Worm (Caenorhabditis elegans) whole organism, L1 larva: ENCODE data around the gene sqv-1.

Experiments
- F16B12.6 ChIP-seq: fragments of 150-350 bp; optimal IDR thresholded peaks from 2 replicates; lab custom pipeline; 2014; ENCODE audit warnings: missing biosample characterization, missing genetic modification characterization
- Y116A8C.19 ChIP-seq: sonication (generic microtip); optimal IDR thresholded peaks from 2 replicates; lab custom pipeline; 2016; ENCODE audit warnings: missing compliant biosample characterization, missing genetic modification characterization, borderline replicate concordance
- alr-1 ChIP-seq: fragments of 200-800 bp; sonication (Bioruptor generic); optimal IDR thresholded peaks from 2 replicates; lab custom pipeline; 2018; ENCODE audit warnings: borderline replicate concordance, mild to moderate bottlenecking, missing genetic modification characterization, missing compliant biosample characterization
- aly-2 ChIP-seq: fragments of 150-350 bp; optimal IDR thresholded peaks from 2 replicates; lab custom pipeline; 2014; ENCODE audit warnings: missing biosample characterization, missing genetic modification characterization
- blmp-1 ChIP-seq: fragments of 150-350 bp; optimal IDR thresholded peaks from 2 replicates; lab custom pipeline; 2014; ENCODE audit warnings: missing biosample characterization, missing genetic modification characterization
- ceh-8 ChIP-seq: fragments of 200-800 bp; sonication (Bioruptor generic); optimal IDR thresholded peaks from 2 replicates; lab custom pipeline; 2018; ENCODE audit warnings: mild to moderate bottlenecking, missing genetic modification characterization, moderate library complexity, missing compliant biosample characterization
- ceh-90 ChIP-seq: sonication (generic microtip); optimal IDR thresholded peaks from 2 replicates; lab custom pipeline; 2016; ENCODE audit warnings: missing genetic modification characterization, missing compliant biosample characterization
- dsc-1 ChIP-seq: sonication (generic microtip); optimal IDR thresholded peaks from 2 replicates; lab custom pipeline; 2016; ENCODE audit warnings: mild to moderate bottlenecking, missing genetic modification characterization, missing compliant biosample characterization
- efl-1 ChIP-seq, 4 experiments: fragments of 150-350 bp; optimal IDR thresholded peaks in 3 of 4; peaks in 1 of 4; 1 replicate in 1 of 4; 2 replicates in 3 of 4; lab custom pipeline; 2014; ENCODE audit warnings: missing biosample characterization in 2 of 4, missing genetic modification characterization in 2 of 4, missing genetic modification reagents in 2 of 4
- efl-3 ChIP-seq: fragments of 200-800 bp; sonication (Bioruptor generic); optimal IDR thresholded peaks from 2 replicates; lab custom pipeline; 2018; ENCODE audit warnings: mild to moderate bottlenecking, missing genetic modification characterization, missing compliant biosample characterization
- egl-13 ChIP-seq: sonication (generic microtip); optimal IDR thresholded peaks from 2 replicates; lab custom pipeline; 2016; ENCODE audit warnings: missing genotype, missing genetic modification reagents, missing genetic modification characterization, missing compliant biosample characterization
- elt-3 ChIP-seq, 6 experiments: fragments of 150-350 bp in 1 of 6; sonication (generic microtip); optimal IDR thresholded peaks; 2 replicates each; lab custom pipeline; 2017 to 2018; ENCODE audit warnings: missing biosample characterization in 6 of 6, missing genetic modification characterization in 6 of 6, inconsistent platforms in 1 of 6
- ets-5 ChIP-seq: fragments of 200-800 bp; sonication (Bioruptor generic); IDR thresholded peaks from 2 replicates; pipeline ENCODE4 v1.3.6; 2022; ENCODE audit warnings: missing genetic modification characterization, missing compliant biosample characterization
- fkh-10 ChIP-seq: sonication (generic microtip); optimal IDR thresholded peaks from 2 replicates; lab custom pipeline; 2017; ENCODE audit warnings: missing biosample characterization, missing genetic modification reagents, missing genetic modification characterization
- fkh-4 ChIP-seq: sonication (generic microtip); optimal IDR thresholded peaks from 2 replicates; lab custom pipeline; 2016; ENCODE audit warnings: missing compliant biosample characterization, missing genetic modification characterization, borderline replicate concordance
- grh-1 ChIP-seq: fragments of 200-800 bp; sonication (Bioruptor generic); IDR thresholded peaks from 2 replicates; pipeline ENCODE4 v1.3.6; 2022; ENCODE audit warnings: missing genetic modification reagents, missing genetic modification characterization, missing compliant biosample characterization
- hpl-2 ChIP-seq: fragments of 150-350 bp; optimal IDR thresholded peaks from 2 replicates; lab custom pipeline; 2014; ENCODE audit warnings: missing biosample characterization, missing genetic modification reagents, missing genetic modification characterization
- isw-1 ChIP-seq: fragments of 200-800 bp; sonication (Bioruptor generic); IDR thresholded peaks from 2 replicates; pipeline ENCODE4 v1.3.6; 2022; ENCODE audit warnings: missing genetic modification characterization, missing compliant biosample characterization
- lin-14 ChIP-seq: fragments of 200-800 bp; sonication (Bioruptor generic); optimal IDR thresholded peaks from 2 replicates; lab custom pipeline; 2018; ENCODE audit warnings: mild to moderate bottlenecking, missing genetic modification characterization, moderate library complexity, missing compliant biosample characterization
- lin-35 ChIP-seq, 2 experiments: fragments of 150-350 bp; optimal IDR thresholded peaks; 2 replicates each; lab custom pipeline; 2014; ENCODE audit warnings: missing biosample characterization in 2 of 2, missing genetic modification characterization in 2 of 2, missing genetic modification reagents in 2 of 2
- lin-39 ChIP-seq: fragments of 150-350 bp; optimal IDR thresholded peaks from 2 replicates; lab custom pipeline; 2014; ENCODE audit warnings: missing biosample characterization, missing genetic modification reagents, missing genetic modification characterization
- mab-9 ChIP-seq: fragments of 200-800 bp; sonication (Bioruptor generic); IDR thresholded peaks from 2 replicates; pipeline ENCODE4 v1.3.6; 2022; ENCODE audit warnings: missing genetic modification reagents, missing genetic modification characterization, missing compliant biosample characterization
- mef-2 ChIP-seq: fragments of 150-350 bp; optimal IDR thresholded peaks from 2 replicates; lab custom pipeline; 2014; ENCODE audit warnings: missing biosample characterization, missing genetic modification characterization
- nhr-12 ChIP-seq: sonication (generic microtip); optimal IDR thresholded peaks from 2 replicates; lab custom pipeline; 2017; ENCODE audit warnings: missing biosample characterization, missing genetic modification characterization
- nhr-20 ChIP-seq: sonication (generic microtip); optimal IDR thresholded peaks from 2 replicates; lab custom pipeline; 2016; ENCODE audit warnings: mild to moderate bottlenecking, missing genetic modification characterization, missing compliant biosample characterization
- nhr-237 ChIP-seq: fragments of 150-350 bp; optimal IDR thresholded peaks from 2 replicates; lab custom pipeline; 2014; ENCODE audit warnings: missing biosample characterization, missing genetic modification characterization
- nhr-47 ChIP-seq: sonication (generic microtip); optimal IDR thresholded peaks from 2 replicates; lab custom pipeline; 2016; ENCODE audit warnings: mild to moderate bottlenecking, missing genetic modification characterization, moderate library complexity, missing compliant biosample characterization
- nhr-71 ChIP-seq: sonication (generic microtip); optimal IDR thresholded peaks from 2 replicates; lab custom pipeline; 2016; ENCODE audit warnings: mild to moderate bottlenecking, missing genetic modification characterization, moderate library complexity, missing compliant biosample characterization
- nhr-76 ChIP-seq: sonication (generic microtip); optimal IDR thresholded peaks from 2 replicates; lab custom pipeline; 2017; ENCODE audit warnings: missing biosample characterization, missing genetic modification characterization
- nhr-77 ChIP-seq: fragments of 150-350 bp; optimal IDR thresholded peaks from 2 replicates; lab custom pipeline; 2014; ENCODE audit warnings: missing biosample characterization, missing genetic modification characterization
- nhr-85 ChIP-seq: sonication (generic microtip); peaks from one replicate; lab custom pipeline; 2016; ENCODE audit warnings: missing genetic modification characterization, inconsistent platforms, missing compliant biosample characterization
- skn-1 ChIP-seq: fragments of 150-350 bp; optimal IDR thresholded peaks from 2 replicates; lab custom pipeline; 2014; ENCODE audit warnings: missing biosample characterization, missing genetic modification characterization
- snpc-4 ChIP-seq: fragments of 150-350 bp; optimal IDR thresholded peaks from 2 replicates; lab custom pipeline; 2014; ENCODE audit warnings: missing biosample characterization, missing genetic modification characterization
- tbx-2 ChIP-seq: sonication (generic microtip); optimal IDR thresholded peaks from 2 replicates; lab custom pipeline; 2016; ENCODE audit warnings: missing genetic modification characterization, missing compliant biosample characterization
- tlp-1 ChIP-seq: fragments of 150-350 bp; optimal IDR thresholded peaks from 2 replicates; lab custom pipeline; 2014; ENCODE audit warnings: missing biosample characterization, missing genetic modification characterization
- unc-98 ChIP-seq: fragments of 200-800 bp; sonication (Bioruptor generic); IDR thresholded peaks from 2 replicates; pipeline ENCODE4 v1.3.6; 2022; ENCODE audit warnings: missing genetic modification characterization, missing compliant biosample characterization
- vab-15 ChIP-seq: sonication (generic microtip); optimal IDR thresholded peaks from 2 replicates; lab custom pipeline; 2017; ENCODE audit warnings: missing genotype, mild to moderate bottlenecking, missing genetic modification characterization, missing compliant biosample characterization
- zag-1 ChIP-seq: fragments of 150-350 bp; optimal IDR thresholded peaks from 2 replicates; lab custom pipeline; 2014; ENCODE audit warnings: missing biosample characterization, missing genetic modification characterization
- ztf-11 ChIP-seq, 2 experiments: sonication (generic microtip); optimal IDR thresholded peaks; 2 replicates each; lab custom pipeline; 2016 to 2017; ENCODE audit warnings: missing genetic modification characterization in 2 of 2, missing biosample characterization in 1 of 2, missing compliant biosample characterization in 1 of 2
- ztf-4 ChIP-seq: fragments of 150-350 bp; optimal IDR thresholded peaks from 2 replicates; lab custom pipeline; 2014; ENCODE audit warnings: missing biosample characterization, missing genetic modification characterization

The sqv-1 gene

DNA sequence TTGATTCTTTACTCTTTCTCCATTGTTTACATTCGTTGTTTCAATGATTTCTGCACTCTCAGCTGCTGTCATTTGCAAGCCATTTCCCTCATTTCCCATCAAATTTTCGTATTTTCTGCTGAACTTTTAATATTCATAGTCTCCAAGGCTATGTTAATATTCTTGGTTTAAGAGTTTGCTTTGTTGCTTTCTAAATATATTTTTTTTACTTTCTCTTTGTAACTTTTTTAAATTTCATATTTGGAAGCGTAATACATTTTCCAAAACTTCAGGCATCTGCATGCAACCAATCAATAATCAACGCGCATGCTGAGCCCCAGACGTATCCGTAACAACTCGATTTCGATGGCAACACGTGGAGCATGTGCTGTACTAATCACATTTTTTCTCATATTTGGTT is at the start of gene sqv-1:
TSS of gene sqv-1 (plus strand) at position 301 of the 400 bp plus-strand sequence.
- TF ChIP-seq blmp-1 (tag; lab: Kevin White, UChicago): no peak
- TF ChIP-seq F16B12.6 (tag; lab: Kevin White, UChicago): no peak
- no peak for TF ChIP-seq snpc-4 (tag; lab: Kevin White, UChicago)
- no peak for TF ChIP-seq ceh-8
- no peak for TF ChIP-seq nhr-12
- no peak for TF ChIP-seq ets-5 (GFP tag; lab: Robert Waterston, UW)
- no peak for TF ChIP-seq skn-1 (tag; lab: Kevin White, UChicago)
- no peak for TF ChIP-seq ztf-11 (tag; optimal IDR thresholded peaks at IDR 0.05; lab: Kevin White, UChicago)
- no peak for TF ChIP-seq lin-14 (GFP tag; lab: Kevin White, UChicago)
- no peak for TF ChIP-seq nhr-76
- TF ChIP-seq efl-3: no peak
- TF ChIP-seq ztf-4 (tag; lab: Kevin White, UChicago): no peak
- no peak for TF ChIP-seq elt-3 (tag; optimal IDR thresholded peaks at IDR 0.05; lab: Kevin White, UChicago)
- no peak for TF ChIP-seq fkh-10

DNA sequence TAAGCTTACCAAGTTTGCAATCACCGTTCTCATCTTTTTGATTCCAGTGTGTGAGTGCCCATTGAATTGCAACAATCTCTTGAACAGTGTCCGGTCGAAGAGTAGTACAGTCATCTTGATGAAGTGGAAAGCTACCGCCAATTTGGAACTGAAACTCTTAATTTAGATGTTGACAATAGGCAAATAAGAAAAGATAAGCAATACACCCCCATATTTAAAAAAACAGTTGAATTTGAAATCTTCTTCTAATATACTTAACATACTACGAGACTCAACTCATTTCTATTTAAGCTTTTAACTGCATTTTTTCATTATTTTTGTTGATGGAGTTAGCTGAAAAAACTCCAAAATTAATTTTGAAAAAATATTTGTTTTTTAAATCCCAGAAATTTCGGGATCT is 48.8 kb upstream of the sqv-1 start:
- TF ChIP-seq ztf-11 (tag; optimal IDR thresholded peaks at IDR 0.05; lab: Kevin White, UChicago) (no peak), efl-1 (optimal IDR thresholded peaks at IDR 0.05; lab: Kevin White, UChicago) (no peak), efl-1 (GFP tag; optimal IDR thresholded peaks at IDR 0.05 in 1 of 2; lab: Kevin White, UChicago) (peak in 1 of 2 experiments; percentile 56), tlp-1 (tag; lab: Kevin White, UChicago) (no peak), lin-14 (GFP tag; lab: Kevin White, UChicago) (no peak), efl-3 (no peak)

DNA sequence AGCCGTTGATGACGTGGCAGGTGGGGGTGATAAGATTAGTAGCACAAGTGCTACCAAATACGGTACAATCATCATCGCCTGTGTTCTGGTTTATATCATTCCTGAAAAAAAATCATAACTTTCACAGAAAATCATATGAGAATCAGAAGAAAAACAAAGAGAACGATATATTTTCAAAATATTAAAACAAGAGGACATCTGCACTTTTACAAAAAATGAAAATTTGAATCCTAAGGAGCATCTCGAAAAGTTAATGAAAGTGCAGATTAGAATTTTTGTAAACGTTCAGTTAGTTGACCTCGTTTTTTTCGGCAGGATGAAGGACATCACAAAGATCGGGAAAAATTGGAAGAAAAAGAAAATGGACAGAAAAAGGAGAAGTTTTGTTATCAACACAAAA is 48.1 kb upstream of the sqv-1 start, which contains the start of gene F35H10.10:
TSS of gene F35H10.10 (minus strand) at position 101 of the 400 bp plus-strand sequence.
- TF ChIP-seq blmp-1 (tag; lab: Kevin White, UChicago) (peak; percentile 84), egl-13 (no peak)

- TF ChIP-seq lin-35 (GFP tag; optimal IDR thresholded peaks at IDR 0.05; lab: Kevin White, UChicago) (no peak), nhr-47 (tag; lab: Kevin White, UChicago) (no peak), elt-3 (tag; optimal IDR thresholded peaks at IDR 0.05; lab: Kevin White, UChicago) (peak in 2 of 6 experiments; percentile 5 to 13), lin-14 (GFP tag; lab: Kevin White, UChicago) (peak; percentile 39), fkh-10 (no peak), unc-98 (no peak), lin-39 (tag; lab: Kevin White, UChicago) (no peak), mab-9 (GFP tag; lab: Robert Waterston, UW) (no peak), grh-1 (no peak), blmp-1 (tag; lab: Kevin White, UChicago) (peak; percentile 97)
- TF ChIP-seq, all 84 proteins: peak for 3
These were observed 43.1 kb upstream of the sqv-1 start for ce11 chrIV:8317800-8318199.

ce11 chrIV:8318799-8319198 is 42.1 kb upstream of the sqv-1 start:
- no peak for TF ChIP-seq zag-1
- TF ChIP-seq lin-14 (GFP tag; lab: Kevin White, UChicago): peak; percentile 40
- TF ChIP-seq vab-15 (tag; lab: Kevin White, UChicago): no peak
- TF ChIP-seq alr-1: no peak
- no peak for TF ChIP-seq nhr-20
- no peak for TF ChIP-seq hpl-2 (GFP tag; lab: Kevin White, UChicago)
- TF ChIP-seq nhr-76: no peak
- TF ChIP-seq nhr-71 (tag; lab: Kevin White, UChicago): no peak
- TF ChIP-seq fkh-4 (tag; lab: Kevin White, UChicago): no peak
- peak; percentile 76 for TF ChIP-seq blmp-1 (tag; lab: Kevin White, UChicago)
- no peak for TF ChIP-seq ceh-90 (tag; lab: Kevin White, UChicago)
- TF ChIP-seq nhr-12: no peak
- no peak for TF ChIP-seq dsc-1 (tag; lab: Kevin White, UChicago)
- no peak for TF ChIP-seq nhr-237 (tag; lab: Kevin White, UChicago)
- no peak for TF ChIP-seq nhr-77 (tag; lab: Kevin White, UChicago)
- TF ChIP-seq tbx-2 (tag; lab: Kevin White, UChicago): no peak
- TF ChIP-seq egl-13: no peak
- no peak for TF ChIP-seq mef-2 (tag; lab: Kevin White, UChicago)
- TF ChIP-seq nhr-85 (tag; lab: Kevin White, UChicago): peak; percentile 71
- TF ChIP-seq ztf-4 (tag; lab: Kevin White, UChicago): no peak
- no peak for TF ChIP-seq unc-98
- TF ChIP-seq Y116A8C.19 (tag; lab: Kevin White, UChicago): no peak
- no peak for TF ChIP-seq aly-2 (tag; lab: Kevin White, UChicago)
- no peak for TF ChIP-seq skn-1 (tag; lab: Kevin White, UChicago)
- no peak for TF ChIP-seq grh-1
- no peak for TF ChIP-seq isw-1 (GFP tag; lab: Robert Waterston, UW)
